Worm (Caenorhabditis elegans) whole organism, young adult: ENCODE measurements around the gene srw-101.

ENCODE experiments used
- B0261.1 ChIP-seq: sonication (generic microtip); optimal IDR thresholded peaks from 2 replicates; lab custom pipeline; 2016; ENCODE audit warnings: mild to moderate bottlenecking, missing genetic modification characterization, moderate library complexity, missing compliant biosample characterization
- C06A6.2 ChIP-seq: fragments of 200-800 bp; sonication (Bioruptor generic); conservative IDR thresholded peaks from 2 replicates; pipeline ENCODE4 v1.3.6; 2022; ENCODE audit warnings: missing genetic modification characterization, missing compliant biosample characterization
- D2030.7 ChIP-seq: fragments of 200-800 bp; sonication (Bioruptor generic); IDR thresholded peaks from 2 replicates; pipeline ENCODE4 v1.3.6; 2022; ENCODE audit warnings: missing genetic modification reagents, missing genetic modification characterization, missing compliant biosample characterization
- F49E8.2 ChIP-seq: sonication (generic microtip); optimal IDR thresholded peaks from 3 replicates; lab custom pipeline; 2017; ENCODE audit warnings: missing genetic modification characterization, mild to moderate bottlenecking, missing compliant biosample characterization, antibody characterized with exemption, moderate library complexity; ENCODE audit not compliant: insufficient read depth
- Y79H2A.3 ChIP-seq: fragments of 200-800 bp; sonication (Bioruptor generic); conservative IDR thresholded peaks from 2 replicates; pipeline ENCODE4 v1.3.6; 2022; ENCODE audit warnings: missing genetic modification reagents, missing genetic modification characterization, missing compliant biosample characterization
- ZK185.1 ChIP-seq: sonication (generic microtip); optimal IDR thresholded peaks from 2 replicates; lab custom pipeline; 2016; ENCODE audit warnings: mild to moderate bottlenecking, missing genetic modification characterization, missing compliant biosample characterization; ENCODE audit not compliant: poor library complexity, severe bottlenecking
- ceh-91 ChIP-seq: fragments of 200-800 bp; sonication (Bioruptor generic); IDR thresholded peaks from 2 replicates; pipeline ENCODE4 v1.3.6; 2022; ENCODE audit warnings: missing genetic modification reagents, missing genetic modification characterization, missing compliant biosample characterization
- efl-1 ChIP-seq: fragments of 150-350 bp; optimal IDR thresholded peaks from 2 replicates; lab custom pipeline; 2014; ENCODE audit warnings: missing biosample characterization, missing genetic modification reagents, missing genetic modification characterization
- lin-26 ChIP-seq: fragments of 200-800 bp; sonication (Bioruptor generic); IDR thresholded peaks from 2 replicates; pipeline ENCODE4 v1.3.6; 2022; ENCODE audit warnings: missing genetic modification reagents, missing genetic modification characterization, missing compliant biosample characterization
- lin-40 ChIP-seq: sonication (generic microtip); optimal IDR thresholded peaks from 2 replicates; lab custom pipeline; 2016; ENCODE audit warnings: missing genetic modification characterization, mild to moderate bottlenecking, missing compliant biosample characterization, missing genotype, missing genetic modification reagents
- lsl-1 ChIP-seq: fragments of 200-800 bp; sonication (Bioruptor generic); optimal IDR thresholded peaks from 2 replicates; lab custom pipeline; 2018; ENCODE audit warnings: mild to moderate bottlenecking, missing genetic modification characterization, moderate library complexity, missing compliant biosample characterization
- mcd-1 ChIP-seq: fragments of 200-800 bp; sonication (Bioruptor generic); IDR thresholded peaks from 2 replicates; pipeline ENCODE4 v1.3.6; 2022; ENCODE audit warnings: missing genetic modification reagents, missing genetic modification characterization, missing compliant biosample characterization
- mes-4 ChIP-seq: sonication (generic microtip); optimal IDR thresholded peaks from 2 replicates; lab custom pipeline; 2016; ENCODE audit warnings: missing genotype, missing genetic modification characterization, missing compliant biosample characterization
- nhr-80 ChIP-seq: sonication (generic microtip); optimal IDR thresholded peaks from 2 replicates; lab custom pipeline; 2016; ENCODE audit warnings: missing genetic modification characterization, missing compliant biosample characterization
- rpc-1 ChIP-seq, 2 experiments: fragments of 150-350 bp in 1 of 2; sonication (generic microtip) in 1 of 2; optimal IDR thresholded peaks; 2 replicates each; lab custom pipeline; 2014 to 2018; ENCODE audit warnings: missing biosample characterization in 1 of 2, missing genetic modification characterization in 1 of 2, missing genetic modification reagents in 1 of 2, missing genotype in 1 of 2

srw-101 gene

ce11 chrV:1773120-1773519 lies 51.1 kb downstream of the srw-101 start:
- TF ChIP-seq ceh-91 (no peak), F49E8.2 (no peak), D2030.7 (GFP tag; lab: Robert Waterston, UW) (0 out of 2 replicates have a peak, but pooled peaks have one; percentile 16), rpc-1 (optimal IDR thresholded peaks at IDR 0.05; lab: Kevin White, UChicago) (no peak), rpc-1 (tag; optimal IDR thresholded peaks at IDR 0.05; lab: Kevin White, UChicago) (no peak), lin-26 (GFP tag; lab: Robert Waterston, UW) (no peak), ZK185.1 (tag; lab: Kevin White, UChicago) (no peak), Y79H2A.3 (no peak), mcd-1 (GFP tag; lab: Robert Waterston, UW) (0 out of 2 replicates have a peak, but pooled peaks have one; percentile 10), B0261.1 (tag; lab: Kevin White, UChicago) (no peak), C06A6.2 (GFP tag; lab: Robert Waterston, UW) (no peak), nhr-80 (tag; lab: Kevin White, UChicago) (peak; percentile 12), mes-4 (tag; lab: Kevin White, UChicago) (no peak), lsl-1 (peak; percentile 77), efl-1 (GFP tag; lab: Kevin White, UChicago) (no peak), lin-40 (tag; lab: Kevin White, UChicago) (no peak)
- TF ChIP-seq, all 124 proteins: peak for 4
